Worm (Caenorhabditis elegans): ENCODE results near the gene C24A3.1.

DNA sequence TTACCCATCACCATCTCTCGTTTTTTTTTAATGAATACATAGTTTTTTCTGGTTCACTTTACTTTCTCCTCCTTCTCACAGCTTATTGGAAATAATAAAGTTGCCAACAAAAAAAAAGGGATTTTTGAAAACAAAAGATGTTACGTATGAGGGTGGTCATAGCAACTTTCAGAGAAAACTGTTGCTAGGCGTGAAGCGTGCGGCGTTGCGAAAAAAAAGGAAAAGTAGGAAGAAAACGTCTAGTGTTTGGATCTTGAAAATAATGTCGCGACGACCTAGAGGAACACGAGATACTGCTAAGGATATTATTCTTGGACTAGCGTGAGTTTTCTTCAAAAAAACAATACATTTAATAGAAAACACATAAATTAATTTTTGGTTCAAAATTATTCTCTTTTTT lies at the start of gene C24A3.1:
- no peak for TF ChIP-seq ces-1 (GFP tag; optimal IDR thresholded peaks at IDR 0.05)
- no peak for TF ChIP-seq lsy-2 (tag; optimal IDR thresholded peaks at IDR 0.05)

Data from whole organism, mixed stage, embryonic.